Fruit fly (Drosophila melanogaster) whole organism, embryonic: ENCODE data around the gene CG16734.

Source experiments
- ATbp ChIP-seq: fragments of 200-800 bp; sonication (Bioruptor generic); optimal IDR thresholded peaks from 2 replicates; lab custom pipeline; 2017; ENCODE audit warnings: missing biosample characterization, mild to moderate bottlenecking, missing genetic modification characterization, missing genetic modification reagents
- CG10959 ChIP-seq: fragments of 200-800 bp; sonication (Bioruptor generic); IDR thresholded peaks from 2 replicates; pipeline ENCODE4 v1.3.6; 2022; ENCODE audit warnings: missing biosample characterization, missing genetic modification characterization
- CG11560 ChIP-seq: fragments of 200-800 bp; sonication (Bioruptor generic); IDR thresholded peaks from 3 replicates; pipeline ENCODE4 v1.3.6; 2022; ENCODE audit warnings: missing biosample characterization, missing genetic modification characterization
- CG12942 ChIP-seq: fragments of 200-800 bp; sonication (Bioruptor generic); optimal IDR thresholded peaks from 3 replicates; lab custom pipeline; 2016; ENCODE audit warnings: missing biosample characterization, missing genetic modification characterization
- CG14014 ChIP-seq: fragments of 200-800 bp; sonication (Bioruptor generic); IDR thresholded peaks from 2 replicates; pipeline ENCODE4 v1.3.6; 2022; ENCODE audit warnings: missing biosample characterization, missing genetic modification characterization
- CG14441 ChIP-seq: fragments of 200-800 bp; sonication (Bioruptor generic); IDR thresholded peaks from 2 replicates; pipeline ENCODE4 v1.3.6; 2022; ENCODE audit warnings: missing biosample characterization, missing genetic modification characterization
- CG14710 ChIP-seq: fragments of 200-800 bp; sonication (Bioruptor generic); optimal IDR thresholded peaks from 3 replicates; lab custom pipeline; 2019; ENCODE audit warnings: missing biosample characterization, mild to moderate bottlenecking, missing genetic modification characterization, moderate library complexity
- CG18619 ChIP-seq: fragments of 200-800 bp; sonication (Bioruptor generic); optimal IDR thresholded peaks from 3 replicates; lab custom pipeline; 2017; ENCODE audit warnings: missing biosample characterization, mild to moderate bottlenecking, missing genetic modification characterization
- CG31224 ChIP-seq: fragments of 200-800 bp; sonication (Bioruptor generic); IDR thresholded peaks from 2 replicates; pipeline ENCODE4 v1.3.6; 2022; ENCODE audit warnings: missing biosample characterization, missing genetic modification characterization
- CG3281 ChIP-seq: fragments of 200-800 bp; sonication (Bioruptor generic); optimal IDR thresholded peaks from 3 replicates; lab custom pipeline; 2017; ENCODE audit warnings: missing biosample characterization, mild to moderate bottlenecking, missing genetic modification characterization
- CG6175 ChIP-seq: fragments of 200-800 bp; sonication (Bioruptor generic); IDR thresholded peaks from 3 replicates; pipeline ENCODE4 v1.3.6; 2022; ENCODE audit warnings: missing biosample characterization, missing genetic modification characterization
- CG6791 ChIP-seq: fragments of 200-800 bp; sonication (Bioruptor generic); IDR thresholded peaks from 3 replicates; pipeline ENCODE4 v1.3.6; 2022; ENCODE audit warnings: missing biosample characterization, missing genetic modification characterization; ENCODE audit not compliant: partially characterized antibody
- CG7786 ChIP-seq: fragments of 200-800 bp; sonication (Bioruptor generic); optimal IDR thresholded peaks from 2 replicates; lab custom pipeline; 2016; ENCODE audit warnings: missing biosample characterization, missing genetic modification characterization
- CG7963 ChIP-seq: fragments of 200-800 bp; sonication (Bioruptor generic); IDR thresholded peaks from 3 replicates; pipeline ENCODE4 v1.3.6; 2022; ENCODE audit warnings: missing biosample characterization, missing genetic modification characterization; ENCODE audit not compliant: partially characterized antibody
- CG8089 ChIP-seq: fragments of 200-800 bp; sonication (Bioruptor generic); optimal IDR thresholded peaks from 3 replicates; lab custom pipeline; 2016; ENCODE audit warnings: missing biosample characterization, missing genetic modification characterization
- CG8281 ChIP-seq: fragments of 200-800 bp; sonication (Bioruptor generic); optimal IDR thresholded peaks from 2 replicates; lab custom pipeline; 2018; ENCODE audit warnings: missing biosample characterization, mild to moderate bottlenecking, missing genetic modification characterization, moderate library complexity
- CG8290 ChIP-seq, 3 experiments: fragments of 200-800 bp; sonication (Bioruptor generic); optimal IDR thresholded peaks; 2 replicates each; lab custom pipeline; 2016 to 2019; ENCODE audit warnings: missing biosample characterization in 3 of 3, missing genetic modification characterization in 3 of 3, mild to moderate bottlenecking in 2 of 3, moderate library complexity in 1 of 3
- CTCF ChIP-seq: fragments of 200-800 bp; sonication (Bioruptor generic); optimal IDR thresholded peaks from 2 replicates; lab custom pipeline; 2017; ENCODE audit warnings: missing biosample characterization, mild to moderate bottlenecking, missing genetic modification characterization, moderate library complexity
- D19B ChIP-seq: fragments of 200-800 bp; sonication (Bioruptor generic); optimal IDR thresholded peaks from 2 replicates; lab custom pipeline; 2017; ENCODE audit warnings: missing biosample characterization, mild to moderate bottlenecking, missing genetic modification characterization
- Dp ChIP-seq: fragments of 200-800 bp; sonication (Bioruptor generic); optimal IDR thresholded peaks from 2 replicates; lab custom pipeline; 2018; ENCODE audit warnings: missing biosample characterization, mild to moderate bottlenecking, missing genetic modification characterization, moderate library complexity
- E2f2 ChIP-seq: fragments of 200-800 bp; sonication (Bioruptor generic); IDR thresholded peaks from 2 replicates; pipeline ENCODE4 v1.3.6; 2022; ENCODE audit warnings: missing biosample characterization, missing genetic modification characterization
- Elba2 ChIP-seq: fragments of 200-800 bp; sonication (Bioruptor generic); optimal IDR thresholded peaks from 3 replicates; lab custom pipeline; 2016; ENCODE audit warnings: missing biosample characterization, missing genetic modification characterization
- Fer2 ChIP-seq: fragments of 200-800 bp; sonication (Bioruptor generic); optimal IDR thresholded peaks from 2 replicates; lab custom pipeline; 2018; ENCODE audit warnings: missing biosample characterization, mild to moderate bottlenecking, missing genetic modification characterization, moderate library complexity
- Fer3 ChIP-seq: fragments of 200-800 bp; sonication (Bioruptor generic); optimal IDR thresholded peaks from 2 replicates; lab custom pipeline; 2018; ENCODE audit warnings: missing biosample characterization, mild to moderate bottlenecking, missing genetic modification characterization, moderate library complexity
- Gug ChIP-seq: fragments of 200-800 bp; sonication (Bioruptor generic); IDR thresholded peaks from 4 replicates; pipeline ENCODE4 v1.3.6; 2022; ENCODE audit warnings: missing biosample characterization, missing genetic modification characterization
- Hmx ChIP-seq: fragments of 200-800 bp; sonication (Bioruptor generic); optimal IDR thresholded peaks from 2 replicates; lab custom pipeline; 2016; ENCODE audit warnings: missing biosample characterization, missing genetic modification characterization
- Hr3 ChIP-seq: fragments of 200-800 bp; sonication (Bioruptor generic); optimal IDR thresholded peaks from 3 replicates; lab custom pipeline; 2016; ENCODE audit warnings: missing biosample characterization, missing genetic modification characterization
- Lhr ChIP-seq: fragments of 200-800 bp; sonication (Bioruptor generic); optimal IDR thresholded peaks from 3 replicates; lab custom pipeline; 2017; ENCODE audit warnings: mild to moderate bottlenecking, missing biosample characterization, missing genetic modification reagents, missing genetic modification characterization
- Neu2 ChIP-seq: fragments of 200-800 bp; sonication (Bioruptor generic); optimal IDR thresholded peaks from 3 replicates; lab custom pipeline; 2016; ENCODE audit warnings: missing biosample characterization, missing genetic modification characterization, borderline replicate concordance
- Nf-YA ChIP-seq: fragments of 200-800 bp; sonication (Bioruptor generic); IDR thresholded peaks from 2 replicates; pipeline ENCODE4 v1.3.6; 2022; ENCODE audit warnings: missing biosample characterization, missing genetic modification characterization
- Sox100B ChIP-seq: fragments of 200-800 bp; sonication (Bioruptor generic); optimal IDR thresholded peaks from 3 replicates; lab custom pipeline; 2018; ENCODE audit warnings: missing biosample characterization, mild to moderate bottlenecking, missing genetic modification characterization
- ab ChIP-seq: fragments of 200-800 bp; sonication (Bioruptor generic); optimal IDR thresholded peaks from 2 replicates; lab custom pipeline; 2016; ENCODE audit warnings: missing biosample characterization, missing genetic modification characterization
- az2 ChIP-seq: fragments of 200-800 bp; sonication (Bioruptor generic); optimal IDR thresholded peaks from 3 replicates; lab custom pipeline; 2016; ENCODE audit warnings: missing biosample characterization, missing genetic modification characterization
- br ChIP-seq: fragments of >200 bp; optimal IDR thresholded peaks from 2 replicates; lab custom pipeline; 2017
- ci ChIP-seq: fragments of 200-800 bp; sonication (Bioruptor generic); IDR thresholded peaks from 3 replicates; pipeline ENCODE4 v1.3.6; 2022; ENCODE audit warnings: missing biosample characterization, missing genetic modification characterization
- corto ChIP-seq: fragments of 200-800 bp; sonication (Bioruptor generic); optimal IDR thresholded peaks from 2 replicates; lab custom pipeline; 2016; ENCODE audit warnings: missing biosample characterization, mild to moderate bottlenecking, missing genetic modification characterization, moderate library complexity
- dm ChIP-seq: fragments of 200-800 bp; sonication (Bioruptor generic); optimal IDR thresholded peaks from 3 replicates; lab custom pipeline; 2016; ENCODE audit warnings: missing biosample characterization, missing genetic modification characterization
- dysf ChIP-seq: fragments of 200-800 bp; sonication (Bioruptor generic); IDR thresholded peaks from 3 replicates; pipeline ENCODE4 v1.3.6; 2022; ENCODE audit warnings: missing biosample characterization, missing genetic modification characterization
- fru ChIP-seq: fragments of >200 bp; optimal IDR thresholded peaks from 2 replicates; lab custom pipeline; 2017
- gfzf ChIP-seq: fragments of 200-800 bp; sonication (Bioruptor generic); optimal IDR thresholded peaks from 2 replicates; lab custom pipeline; 2016; ENCODE audit warnings: missing biosample characterization, mild to moderate bottlenecking, missing genetic modification characterization, moderate library complexity
- gt ChIP-seq: fragments of 200-800 bp; sonication (Bioruptor generic); IDR thresholded peaks from 2 replicates; pipeline ENCODE4 v1.3.6; 2022; ENCODE audit warnings: missing biosample characterization, missing genetic modification characterization
- klu ChIP-seq: fragments of 200-800 bp; sonication (Bioruptor generic); IDR thresholded peaks from 2 replicates; pipeline ENCODE4 v1.3.6; 2022; ENCODE audit warnings: missing biosample characterization, missing genetic modification characterization
- lola ChIP-seq, 3 experiments: fragments of >200 bp in 2 of 3; fragments of 200-800 bp in 1 of 3; sonication (Bioruptor generic) in 1 of 3; optimal IDR thresholded peaks; 2 replicates each; lab custom pipeline; 2017 to 2019; ENCODE audit warnings: missing biosample characterization in 3 of 3, missing genetic modification characterization in 3 of 3, mild to moderate bottlenecking in 1 of 3, moderate library complexity in 1 of 3
- nerfin-2 ChIP-seq: fragments of 200-800 bp; sonication (Bioruptor generic); IDR thresholded peaks from 2 replicates; pipeline ENCODE4 v1.3.6; 2022; ENCODE audit warnings: missing biosample characterization, missing genetic modification characterization; ENCODE audit not compliant: partially characterized antibody
- odd ChIP-seq: fragments of 200-800 bp; sonication (Bioruptor generic); optimal IDR thresholded peaks from 2 replicates; lab custom pipeline; 2017; ENCODE audit warnings: missing biosample characterization, mild to moderate bottlenecking, missing genetic modification characterization
- org-1 ChIP-seq: fragments of 200-800 bp; sonication (Bioruptor generic); optimal IDR thresholded peaks from 2 replicates; lab custom pipeline; 2017; ENCODE audit warnings: missing biosample characterization, missing genetic modification characterization
- pnt ChIP-seq: fragments of 200-800 bp; sonication (Bioruptor generic); optimal IDR thresholded peaks from 3 replicates; lab custom pipeline; 2016; ENCODE audit warnings: missing biosample characterization, missing genetic modification characterization
- psq ChIP-seq: fragments of 200-800 bp; sonication (Bioruptor generic); optimal IDR thresholded peaks from 2 replicates; lab custom pipeline; 2017; ENCODE audit warnings: missing biosample characterization, missing genetic modification characterization
- toy ChIP-seq: fragments of 200-800 bp; sonication (Bioruptor generic); IDR thresholded peaks from 2 replicates; pipeline ENCODE4 v1.3.6; 2022; ENCODE audit warnings: missing biosample characterization, missing genetic modification characterization
- twi ChIP-seq: fragments of 200-800 bp; optimal IDR thresholded peaks from 2 replicates; lab custom pipeline; 2019; ENCODE audit warnings: missing biosample characterization, mild to moderate bottlenecking, missing genetic modification characterization, moderate library complexity
- yki ChIP-seq: fragments of >200 bp; optimal IDR thresholded peaks from 3 replicates; lab custom pipeline; 2018
- zfh2 ChIP-seq: fragments of 200-800 bp; sonication (Bioruptor generic); optimal IDR thresholded peaks from 2 replicates; lab custom pipeline; 2016; ENCODE audit warnings: missing biosample characterization, missing genetic modification characterization

The CG16734 gene

dm6 chr3R:9227330-9227729 is 27.5 kb upstream of the CG16734 start (continued):
- TF ChIP-seq D19B (peak; percentile 84), toy (GFP tag; lab: Robert Waterston, UW) (peak; percentile 72), dm (GFP tag; lab: Kevin White, UChicago) (no peak), twi (tag; lab: Kevin White, UChicago) (no peak), Sox100B (GFP tag; lab: Kevin White, UChicago) (peak; percentile 80), CG8089 (GFP tag; lab: Kevin White, UChicago) (no peak), CG12942 (GFP tag; lab: Kevin White, UChicago) (peak; percentile 66), CG7786 (no peak), Dp (GFP tag; lab: Kevin White, UChicago) (no peak), nerfin-2 (GFP tag; lab: Robert Waterston, UW) (no peak), Hmx (GFP tag; lab: Kevin White, UChicago) (no peak), CG7963 (GFP tag; lab: Robert Waterston, UW) (no peak), ATbp (GFP tag; lab: Kevin White, UChicago) (peak; percentile 26), Fer3 (peak; percentile 72), psq (GFP tag; lab: Kevin White, UChicago) (no peak), CG3281 (GFP tag; lab: Kevin White, UChicago) (peak; percentile 79), Elba2 (GFP tag; lab: Kevin White, UChicago) (no peak), az2 (GFP tag; lab: Kevin White, UChicago) (peak; percentile 50), yki (lab: Kevin White, UChicago) (no peak), odd (GFP tag; lab: Kevin White, UChicago) (peak; percentile 38), ci (GFP tag; lab: Robert Waterston, UW) (peak; percentile 38; the same call in 2 of the 3 replicates), CG14710 (tag; lab: Kevin White, UChicago) (peak; percentile 17), gfzf (GFP tag; lab: Kevin White, UChicago) (no peak), org-1 (GFP tag; lab: Kevin White, UChicago) (peak; percentile 49), CG31224 (peak; percentile 77), Nf-YA (GFP tag; lab: Robert Waterston, UW) (peak; percentile 49; the same call in 1 of the 2 replicates), br (lab: Kevin White, UChicago) (no peak), CG11560 (tag; lab: Robert Waterston, UW) (0 out of 3 replicates have a peak, but pooled peaks have one; percentile 52), CG14441 (GFP tag; lab: Robert Waterston, UW) (peak; percentile 85), Hr3 (GFP tag; lab: Kevin White, UChicago) (peak; percentile 78), CG6791 (GFP tag; lab: Robert Waterston, UW) (no peak), corto (peak; percentile 44), Neu2 (GFP tag; lab: Kevin White, UChicago) (no peak), CG14014 (GFP tag; lab: Robert Waterston, UW) (peak; percentile 74), CG8290 (GFP tag; optimal IDR thresholded peaks at IDR 0.05; lab: Kevin White, UChicago) (no peak), CG8290 (tag; optimal IDR thresholded peaks at IDR 0.05; lab: Kevin White, UChicago) (peak in 1 of 2 experiments; percentile 21), Gug (GFP tag; lab: Robert Waterston, UW) (peak; percentile 56; the same call in 2 of the 4 replicates), CG6175 (peak; percentile 62; the same call in 2 of the 3 replicates), klu (GFP tag; lab: Robert Waterston, UW) (no peak), zfh2 (GFP tag; lab: Kevin White, UChicago) (peak; percentile 29), Fer2 (tag; lab: Kevin White, UChicago) (peak; percentile 30), lola (GFP tag; optimal IDR thresholded peaks at IDR 0.05; lab: Kevin White, UChicago) (no peak), ab (GFP tag; lab: Kevin White, UChicago) (no peak), Lhr (GFP tag; lab: Kevin White, UChicago) (no peak), CG18619 (peak; percentile 65), CG10959 (GFP tag; lab: Robert Waterston, UW) (no peak), CG8281 (tag; lab: Kevin White, UChicago) (peak; percentile 11), E2f2 (GFP tag; lab: Robert Waterston, UW) (peak; percentile 50; the same call in 1 of the 2 replicates), CTCF (GFP tag; lab: Kevin White, UChicago) (no peak), gt (GFP tag; lab: Robert Waterston, UW) (no peak), pnt (GFP tag; lab: Kevin White, UChicago) (no peak), fru (lab: Kevin White, UChicago) (no peak), dysf (GFP tag; lab: Robert Waterston, UW) (peak; percentile 91)
